Fruit fly (Drosophila melanogaster) whole organism, prepupa: ENCODE results near the gene Irk1.

Experiments
- Blimp-1 ChIP-seq: fragments of 200-800 bp; sonication (Bioruptor generic); optimal IDR thresholded peaks from 3 replicates; lab custom pipeline; 2017; ENCODE audit warnings: missing biosample characterization, missing genetic modification characterization, mild to moderate bottlenecking, moderate library complexity, missing genetic modification reagents
- CG10669 ChIP-seq: fragments of 200-800 bp; sonication (Bioruptor generic); optimal IDR thresholded peaks from 3 replicates; lab custom pipeline; 2018; ENCODE audit warnings: missing biosample characterization, mild to moderate bottlenecking, missing genetic modification characterization, moderate library complexity
- CG11294 ChIP-seq: fragments of 200-800 bp; sonication (Bioruptor generic); IDR thresholded peaks from 2 replicates; pipeline ENCODE4 v1.3.6; 2022; ENCODE audit warnings: missing biosample characterization, missing genetic modification characterization
- CG6276 ChIP-seq: fragments of 200-800 bp; sonication (Bioruptor generic); optimal IDR thresholded peaks from 2 replicates; lab custom pipeline; 2017; ENCODE audit warnings: missing biosample characterization, mild to moderate bottlenecking, missing genetic modification characterization
- CG9139 ChIP-seq: fragments of 200-800 bp; sonication (Bioruptor generic); optimal IDR thresholded peaks from 3 replicates; lab custom pipeline; 2017; ENCODE audit warnings: missing biosample characterization, mild to moderate bottlenecking, missing genetic modification characterization
- Eip75B ChIP-seq: fragments of 200-800 bp; sonication (Bioruptor generic); optimal IDR thresholded peaks from 3 replicates; lab custom pipeline; 2016; ENCODE audit warnings: missing biosample characterization, missing genetic modification characterization
- Eip78C ChIP-seq: fragments of 200-800 bp; sonication (Bioruptor generic); peaks from one replicate; lab custom pipeline; 2016; ENCODE audit warnings: missing biosample characterization, missing genetic modification characterization
- Gug ChIP-seq: fragments of 200-800 bp; sonication (Bioruptor generic); IDR thresholded peaks from 2 replicates; pipeline ENCODE4 v1.3.6; 2022; ENCODE audit warnings: missing biosample characterization, missing genetic modification characterization
- Hr39 ChIP-seq: fragments of 200-800 bp; sonication (Bioruptor generic); optimal IDR thresholded peaks from 2 replicates; lab custom pipeline; 2016; ENCODE audit warnings: missing biosample characterization, missing genetic modification characterization
- Lpt ChIP-seq: fragments of 200-800 bp; sonication (Bioruptor generic); optimal IDR thresholded peaks from 3 replicates; lab custom pipeline; 2016; ENCODE audit warnings: missing biosample characterization, missing genetic modification characterization
- Met ChIP-seq: fragments of 200-800 bp; sonication (Bioruptor generic); optimal IDR thresholded peaks from 3 replicates; lab custom pipeline; 2016; ENCODE audit warnings: missing biosample characterization, missing genetic modification characterization
- OdsH ChIP-seq: fragments of 200-800 bp; sonication (Bioruptor generic); optimal IDR thresholded peaks from 3 replicates; lab custom pipeline; 2016; ENCODE audit warnings: missing biosample characterization, missing genetic modification characterization
- salr ChIP-seq, 2 experiments: fragments of 200-800 bp; sonication (Bioruptor generic); optimal IDR thresholded peaks; 3 replicates each; lab custom pipeline; 2016 to 2018; ENCODE audit warnings: missing biosample characterization in 2 of 2, missing genetic modification characterization in 2 of 2, mild to moderate bottlenecking in 1 of 2
- ss ChIP-seq, 2 experiments: fragments of 200-800 bp; sonication (Bioruptor generic); optimal IDR thresholded peaks; 2 replicates in 1 of 2; 3 replicates in 1 of 2; lab custom pipeline; 2017 to 2018; ENCODE audit warnings: mild to moderate bottlenecking in 2 of 2, missing biosample characterization in 2 of 2, missing genetic modification characterization in 2 of 2, moderate library complexity in 1 of 2

dm6 chr3R:23217142-23217771, 49.1 kb downstream of the Irk1 start:
- TF ChIP-seq Blimp-1 = no peak
- TF ChIP-seq Eip75B (GFP tag; lab: Kevin White, UChicago) = no peak
- no peak for TF ChIP-seq Eip78C (GFP tag; lab: Kevin White, UChicago)
- no peak for TF ChIP-seq ss (GFP tag; optimal IDR thresholded peaks at IDR 0.05; lab: Kevin White, UChicago)
- TF ChIP-seq CG11294 (GFP tag; lab: Robert Waterston, UW) = no peak
- TF ChIP-seq OdsH = no peak
- TF ChIP-seq Hr39 (GFP tag; lab: Kevin White, UChicago) = no peak
- no peak for TF ChIP-seq Gug (GFP tag; lab: Robert Waterston, UW)
- no peak for TF ChIP-seq salr (GFP tag; optimal IDR thresholded peaks at IDR 0.05; lab: Kevin White, UChicago)
- TF ChIP-seq CG6276 (GFP tag; lab: Kevin White, UChicago) = no peak
- no peak for TF ChIP-seq CG10669 (GFP tag; lab: Kevin White, UChicago)
- TF ChIP-seq Met (GFP tag; lab: Kevin White, UChicago) = no peak
- TF ChIP-seq Lpt = no peak
- TF ChIP-seq CG9139 (GFP tag; lab: Kevin White, UChicago) = no peak
